Fruit fly (Drosophila melanogaster) whole organism, wandering third instar larva: ENCODE measurements around the gene laf.

Experiments
- Abd-B ChIP-seq: fragments of >200 bp; optimal IDR thresholded peaks from 2 replicates; lab custom pipeline; 2017; ENCODE audit warnings: missing biosample characterization, missing genetic modification characterization
- CG32264 ChIP-seq: fragments of 200-800 bp; sonication (Bioruptor generic); optimal IDR thresholded peaks from 2 replicates; lab custom pipeline; 2016; ENCODE audit warnings: missing biosample characterization, missing genetic modification characterization
- CrebA ChIP-seq: fragments of 200-800 bp; sonication (Bioruptor generic); optimal IDR thresholded peaks from 2 replicates; lab custom pipeline; 2016; ENCODE audit warnings: missing biosample characterization, mild to moderate bottlenecking, missing genetic modification characterization, borderline replicate concordance
- Dfd ChIP-seq: fragments of >200 bp; optimal IDR thresholded peaks from 2 replicates; lab custom pipeline; 2017; ENCODE audit warnings: missing biosample characterization, missing genetic modification characterization
- Dif ChIP-seq: fragments of 200-275, 200-300 bp; sonication (Bioruptor generic); optimal IDR thresholded peaks from 2 replicates; lab custom pipeline; 2018; ENCODE audit warnings: missing biosample characterization, missing genetic modification characterization; ENCODE audit not compliant: partially characterized antibody
- GATAd ChIP-seq: sonication (Bioruptor generic); optimal IDR thresholded peaks from 2 replicates; lab custom pipeline; 2016; ENCODE audit warnings: missing biosample characterization, missing genetic modification characterization
- Hnf4 ChIP-seq: fragments of 200-800 bp; sonication (Bioruptor generic); optimal IDR thresholded peaks from 2 replicates; lab custom pipeline; 2016; ENCODE audit warnings: missing biosample characterization, mild to moderate bottlenecking, missing genetic modification characterization
- Hr78 ChIP-seq: fragments of >200 bp; optimal IDR thresholded peaks from 2 replicates; lab custom pipeline; 2017; ENCODE audit warnings: missing biosample characterization, missing genetic modification characterization
- Hr83 ChIP-seq: fragments of 200-300 bp; sonication (Bioruptor generic); optimal IDR thresholded peaks from 2 replicates; lab custom pipeline; 2016; ENCODE audit warnings: missing biosample characterization, mild to moderate bottlenecking, missing genetic modification characterization, moderate library complexity; ENCODE audit not compliant: poor library complexity, severe bottlenecking
- Jra ChIP-seq: sonication (Bioruptor generic); optimal IDR thresholded peaks from 2 replicates; lab custom pipeline; 2016; ENCODE audit warnings: missing biosample characterization, missing genetic modification characterization
- Mio ChIP-seq: sonication (Bioruptor generic); optimal IDR thresholded peaks from 2 replicates; lab custom pipeline; 2016; ENCODE audit warnings: missing biosample characterization, missing genetic modification characterization
- Myc ChIP-seq: fragments of >200 bp; optimal IDR thresholded peaks from 2 replicates; lab custom pipeline; 2017
- N ChIP-seq: fragments of >200 bp; optimal IDR thresholded peaks from 2 replicates; lab custom pipeline; 2018; ENCODE audit warnings: missing biosample characterization, missing external identifiers, missing genetic modification characterization
- OdsH ChIP-seq: fragments of 200-800 bp; sonication (Bioruptor generic); optimal IDR thresholded peaks from 2 replicates; lab custom pipeline; 2016; ENCODE audit warnings: missing biosample characterization, mild to moderate bottlenecking, missing genetic modification characterization
- Rel ChIP-seq, 2 experiments: fragments of 200-800 bp; sonication (Bioruptor generic) in 1 of 2; optimal IDR thresholded peaks; 2 replicates in 1 of 2; 3 replicates in 1 of 2; lab custom pipeline; 2016 to 2019; ENCODE audit warnings: mild to moderate bottlenecking in 2 of 2, missing biosample characterization in 2 of 2, missing genetic modification characterization in 2 of 2, moderate library complexity in 1 of 2
- Sp1 ChIP-seq: fragments of 200-800 bp; sonication (Bioruptor generic); optimal IDR thresholded peaks from 3 replicates; lab custom pipeline; 2019; ENCODE audit warnings: missing biosample characterization, mild to moderate bottlenecking, missing genetic modification characterization, moderate library complexity
- br ChIP-seq: fragments of 200-800 bp; sonication (Bioruptor generic); optimal IDR thresholded peaks from 2 replicates; lab custom pipeline; 2016; ENCODE audit warnings: missing biosample characterization, missing genetic modification characterization
- brk ChIP-seq: fragments of 200-800 bp; sonication (Bioruptor generic); optimal IDR thresholded peaks from 2 replicates; lab custom pipeline; 2016; ENCODE audit warnings: missing biosample characterization, mild to moderate bottlenecking, missing genetic modification characterization
- dl ChIP-seq, 2 experiments: fragments of 175-275, 200-275 bp in 1 of 2; fragments of 200-275 bp in 1 of 2; sonication (Bioruptor generic); optimal IDR thresholded peaks; lab custom pipeline; 2018; ENCODE audit warnings: mild to moderate bottlenecking in 2 of 2, missing biosample characterization in 2 of 2, missing genetic modification characterization in 2 of 2, moderate library complexity in 2 of 2; ENCODE audit not compliant: partially characterized antibody in 2 of 2, insufficient read depth in 1 of 2
- dmrt93B ChIP-seq: fragments of 200-800 bp; sonication (Bioruptor generic); optimal IDR thresholded peaks from 2 replicates; lab custom pipeline; 2018; ENCODE audit warnings: missing biosample characterization, mild to moderate bottlenecking, missing genetic modification characterization
- ey ChIP-seq: fragments of 200-800 bp; sonication (Bioruptor generic); optimal IDR thresholded peaks from 2 replicates; lab custom pipeline; 2016; ENCODE audit warnings: missing biosample characterization, missing genetic modification characterization
- fru ChIP-seq: fragments of 200-800 bp; sonication (Bioruptor generic); optimal IDR thresholded peaks from 3 replicates; lab custom pipeline; 2016; ENCODE audit warnings: missing biosample characterization, mild to moderate bottlenecking, missing genetic modification characterization
- h ChIP-seq: fragments of 200-800 bp; sonication (Bioruptor generic); optimal IDR thresholded peaks from 3 replicates; lab custom pipeline; 2016; ENCODE audit warnings: missing biosample characterization, mild to moderate bottlenecking, missing genetic modification characterization
- lola ChIP-seq: fragments of >200 bp; optimal IDR thresholded peaks from 2 replicates; lab custom pipeline; 2017; ENCODE audit warnings: missing biosample characterization, missing genetic modification characterization
- psq ChIP-seq: fragments of 200-800 bp; sonication (Bioruptor generic); optimal IDR thresholded peaks from 3 replicates; lab custom pipeline; 2017; ENCODE audit warnings: missing biosample characterization, mild to moderate bottlenecking, missing genetic modification characterization, moderate library complexity
- rgr ChIP-seq: fragments of 200-800 bp; sonication (Bioruptor generic); optimal IDR thresholded peaks from 3 replicates; lab custom pipeline; 2016; ENCODE audit warnings: missing biosample characterization, mild to moderate bottlenecking, missing genetic modification characterization
- sage ChIP-seq: fragments of 200-800 bp; sonication (Bioruptor generic); optimal IDR thresholded peaks from 2 replicates; lab custom pipeline; 2016; ENCODE audit warnings: missing biosample characterization, mild to moderate bottlenecking, missing genetic modification characterization
- sv ChIP-seq: fragments of 200-800 bp; sonication (Bioruptor generic); optimal IDR thresholded peaks from 3 replicates; lab custom pipeline; 2016; ENCODE audit warnings: missing biosample characterization, missing genetic modification characterization
- tai ChIP-seq: sonication (Bioruptor generic); optimal IDR thresholded peaks from 2 replicates; lab custom pipeline; 2016; ENCODE audit warnings: missing biosample characterization, missing genetic modification characterization
- woc ChIP-seq: sonication (Bioruptor generic); optimal IDR thresholded peaks from 2 replicates; lab custom pipeline; 2016; ENCODE audit warnings: missing biosample characterization, mild to moderate bottlenecking, missing genetic modification characterization

Gene laf

DNA sequence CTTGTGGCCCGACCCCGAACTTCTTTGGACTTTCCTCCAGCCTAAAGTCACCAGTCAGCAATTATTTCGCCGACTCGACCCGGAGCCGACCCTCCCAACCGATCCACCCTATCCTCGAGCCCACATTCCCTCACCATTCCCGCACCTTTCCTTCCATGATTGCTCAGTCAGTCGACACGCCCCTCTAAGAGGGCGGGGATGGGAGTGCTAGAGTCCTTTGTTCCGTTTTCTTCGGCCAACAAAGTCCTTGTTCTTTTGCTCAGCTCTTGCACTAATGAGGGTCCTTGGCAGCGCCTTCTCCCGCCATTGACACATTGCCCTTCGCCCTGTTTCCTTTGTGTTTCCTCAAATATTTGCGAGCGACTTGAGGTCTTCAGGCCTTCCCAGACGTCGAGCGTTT lies 33.0 kb downstream of the laf start:
- TF ChIP-seq rgr (GFP tag; lab: Kevin White, UChicago) (no peak), h (GFP tag; lab: Kevin White, UChicago) (no peak), Dif (GFP tag; lab: Kevin White, UChicago) (no peak)
- TF ChIP-seq, all 38 proteins: peak for 0

DNA sequence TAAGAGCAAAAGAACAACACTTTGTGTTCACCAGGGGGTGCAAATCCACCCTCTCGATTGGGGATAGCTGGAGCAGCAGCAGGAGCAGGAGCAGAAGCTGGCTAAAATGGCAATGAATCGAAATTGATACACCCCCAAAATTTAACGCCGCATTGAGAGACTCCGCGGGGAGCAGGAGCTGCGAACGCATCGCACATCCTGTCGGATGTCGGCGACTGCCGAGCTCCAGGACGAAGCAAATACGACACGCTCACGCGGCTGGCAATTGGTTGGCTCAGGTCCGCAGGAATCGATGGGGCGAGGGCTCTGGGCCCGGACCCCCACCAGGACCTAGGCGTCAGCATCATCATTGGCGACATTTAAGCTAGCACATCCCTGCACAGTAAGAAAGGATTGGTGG lies 35.4 kb downstream of the laf start:
- TF ChIP-seq sage (GFP tag; lab: Kevin White, UChicago): no peak
- no peak for TF ChIP-seq Dif (GFP tag; lab: Kevin White, UChicago)
- no peak for TF ChIP-seq Rel (GFP tag; optimal IDR thresholded peaks at IDR 0.05; lab: Kevin White, UChicago)
- TF ChIP-seq Rel (tag; optimal IDR thresholded peaks at IDR 0.05; lab: Kevin White, UChicago): no peak
- TF ChIP-seq Abd-B: no peak
- no peak for TF ChIP-seq CG32264 (GFP tag; lab: Kevin White, UChicago)
- no peak for TF ChIP-seq GATAd
- TF ChIP-seq Hr83 (GFP tag; lab: Kevin White, UChicago): no peak
- TF ChIP-seq lola: no peak
- TF ChIP-seq br (GFP tag; lab: Kevin White, UChicago): no peak
- no peak for TF ChIP-seq fru (GFP tag; lab: Kevin White, UChicago)
- no peak for TF ChIP-seq CrebA (GFP tag; lab: Kevin White, UChicago)
- TF ChIP-seq woc (GFP tag; lab: Kevin White, UChicago): no peak
- TF ChIP-seq, all 38 proteins: peak for 0

DNA sequence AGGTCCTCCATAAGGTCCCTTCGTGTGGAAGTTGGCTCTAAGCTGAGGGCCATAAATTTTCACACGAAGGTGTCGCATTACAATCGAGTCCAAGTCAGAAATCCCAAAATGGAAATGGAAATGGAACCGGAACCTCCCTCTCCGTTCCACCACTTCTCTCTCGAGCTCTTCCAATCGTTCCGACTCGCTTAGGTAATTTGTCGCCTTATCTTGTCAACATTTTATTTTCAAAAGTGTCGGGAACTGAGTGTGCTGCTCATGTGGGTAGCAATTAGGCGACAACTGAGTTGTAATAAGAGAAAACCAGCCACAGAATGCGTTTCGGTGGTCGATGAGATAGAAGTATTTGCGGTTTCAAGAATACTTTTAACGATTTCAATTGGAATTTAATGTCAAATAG lies 37.6 kb downstream of the laf start:
- no peak for TF ChIP-seq OdsH (GFP tag; lab: Kevin White, UChicago)
- TF ChIP-seq dl (GFP tag; optimal IDR thresholded peaks at IDR 0.05; lab: Kevin White, UChicago; ENCODE audit: insufficient read depth in 1 of 2, partially characterized antibody in 2 of 2): no peak
- no peak for TF ChIP-seq CG32264 (GFP tag; lab: Kevin White, UChicago)
- TF ChIP-seq Sp1 (GFP tag; lab: Kevin White, UChicago): no peak
- no peak for TF ChIP-seq Jra (GFP tag; lab: Kevin White, UChicago)
- no peak for TF ChIP-seq Hr78 (GFP tag; lab: Kevin White, UChicago)
- no peak for TF ChIP-seq ey (GFP tag; lab: Kevin White, UChicago)
- TF ChIP-seq psq (GFP tag; lab: Kevin White, UChicago): no peak
- TF ChIP-seq dmrt93B (GFP tag; lab: Kevin White, UChicago): no peak
- TF ChIP-seq sv (GFP tag; lab: Kevin White, UChicago): no peak
- TF ChIP-seq br (GFP tag; lab: Kevin White, UChicago): no peak

DNA sequence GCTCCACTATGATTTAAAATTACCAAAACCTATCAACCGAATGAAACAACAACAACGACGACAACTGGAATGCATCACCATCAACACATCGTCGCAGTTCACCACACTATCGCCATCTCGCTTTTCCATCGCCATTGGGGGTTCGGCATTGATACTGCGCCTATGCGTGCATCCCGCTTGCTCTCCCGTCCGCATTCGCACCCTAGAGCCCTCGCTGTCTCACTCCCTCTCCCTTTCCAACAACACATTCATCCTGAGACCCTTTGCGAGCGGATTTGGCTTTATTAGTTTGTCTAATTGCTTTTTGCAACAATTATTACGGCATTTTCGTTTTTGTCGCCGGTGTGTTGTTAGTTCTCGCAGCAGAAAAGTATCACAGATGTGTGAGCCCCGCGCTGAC lies 43.0 kb downstream of the laf start:
- TF ChIP-seq Mio (GFP tag; lab: Kevin White, UChicago) (no peak), woc (GFP tag; lab: Kevin White, UChicago) (no peak), Dif (GFP tag; lab: Kevin White, UChicago) (peak; percentile 26)

DNA sequence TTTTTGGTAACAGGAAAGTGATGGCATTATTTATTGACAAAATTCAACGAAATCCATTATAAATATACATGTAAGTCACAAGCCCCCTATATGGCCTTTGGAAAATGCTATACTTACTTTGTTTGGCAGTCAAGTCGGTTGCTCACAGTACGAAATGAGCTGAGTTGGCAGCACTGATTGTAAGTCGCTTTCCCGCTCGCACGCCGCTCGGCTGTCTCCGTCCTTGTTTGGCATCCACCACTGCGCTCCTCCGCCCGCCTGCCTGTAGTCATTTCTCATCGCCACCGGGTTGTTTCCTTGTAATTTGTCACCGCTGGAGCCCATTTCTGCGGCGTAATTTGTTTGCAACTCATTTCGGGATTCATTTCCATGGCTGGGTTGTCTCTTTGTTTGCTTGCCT lies 44.7 kb downstream of the laf start:
- TF ChIP-seq Hnf4 (GFP tag; lab: Kevin White, UChicago) (no peak), sage (GFP tag; lab: Kevin White, UChicago) (no peak), brk (GFP tag; lab: Kevin White, UChicago) (no peak), ey (GFP tag; lab: Kevin White, UChicago) (no peak), tai (GFP tag; lab: Kevin White, UChicago) (no peak), Dfd (GFP tag; lab: Kevin White, UChicago) (no peak), h (GFP tag; lab: Kevin White, UChicago) (no peak), N (GFP tag; lab: Kevin White, UChicago) (no peak), CG32264 (GFP tag; lab: Kevin White, UChicago) (no peak), lola (no peak), psq (GFP tag; lab: Kevin White, UChicago) (no peak), Myc (lab: Kevin White, UChicago) (no peak), Hr78 (GFP tag; lab: Kevin White, UChicago) (no peak)
